Fruit fly (Drosophila melanogaster): Measurements from ENCODE around the gene CG6041.
A peak's percentile ranks its signal among the peaks of the same experiment; 100 is the strongest.

DNA sequence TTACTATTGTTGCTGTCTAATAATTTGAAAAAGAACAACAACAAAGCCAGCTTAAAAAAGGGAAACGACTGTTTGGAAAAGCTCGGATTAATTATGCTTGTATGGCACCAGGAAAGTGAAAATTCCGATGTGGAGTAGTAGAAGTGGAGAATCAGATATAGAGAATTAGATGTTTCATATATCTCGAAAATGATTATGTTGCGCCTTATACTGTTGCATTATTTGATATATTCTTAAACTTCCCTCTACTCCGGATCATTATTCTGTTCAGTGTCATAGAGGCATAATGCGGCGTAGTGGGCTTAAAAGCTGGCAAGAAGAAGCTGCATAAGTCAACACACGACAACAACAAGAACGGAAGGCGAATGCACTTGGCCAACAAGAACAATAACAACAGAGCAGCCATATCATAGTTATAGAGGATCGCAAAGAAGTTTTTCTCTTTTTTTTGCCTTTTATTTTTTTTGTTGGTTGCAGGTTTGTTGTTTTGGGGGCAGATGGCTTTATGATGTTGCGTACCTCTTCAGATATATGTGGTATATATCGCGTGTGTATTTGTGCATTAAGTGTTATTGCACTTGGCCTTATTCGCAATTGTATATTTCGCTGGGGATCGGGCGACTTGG lies 22.1 kb upstream of the CG6041 start:
- TF ChIP-seq dac (GFP tag; optimal IDR thresholded peaks at IDR 0.05) (peak; percentile 24), esn (GFP tag; optimal IDR thresholded peaks at IDR 0.05) (peak; percentile 14), CG3032 (tag; optimal IDR thresholded peaks at IDR 0.05) (peak; percentile 84), CG31627 (GFP tag; optimal IDR thresholded peaks at IDR 0.05) (no peak), CG8119 (GFP tag; IDR thresholded peaks at IDR 0.05) (peak; percentile 85), Hr4 (GFP tag; optimal IDR thresholded peaks at IDR 0.05) (peak; percentile 66), Hr39 (GFP tag; optimal IDR thresholded peaks at IDR 0.05) (peak; percentile 24), Sox102F (GFP tag; optimal IDR thresholded peaks at IDR 0.05) (peak; percentile 32), CG11294 (GFP tag; IDR thresholded peaks at IDR 0.05) (peak; percentile 70)

All from whole organism, prepupa.